Worm (Caenorhabditis elegans) whole organism, L2 larva: ENCODE results near the gene sumv-1.

Experiments
- C34F6.9 ChIP-seq: fragments of 150-350 bp; optimal IDR thresholded peaks from 2 replicates; lab custom pipeline; 2014; ENCODE audit warnings: missing biosample characterization, missing genetic modification characterization
- F13H6.1 ChIP-seq: sonication (generic microtip); optimal IDR thresholded peaks from 2 replicates; lab custom pipeline; 2016; ENCODE audit warnings: missing genetic modification characterization, missing compliant biosample characterization
- R02D3.7 ChIP-seq: fragments of 150-350 bp; optimal IDR thresholded peaks from 2 replicates; lab custom pipeline; 2014; ENCODE audit warnings: missing biosample characterization, missing genetic modification characterization
- ZK546.5 ChIP-seq: sonication (generic microtip); optimal IDR thresholded peaks from 2 replicates; lab custom pipeline; 2017; ENCODE audit warnings: missing biosample characterization, missing genetic modification characterization
- ama-1 ChIP-seq: fragments of 150-350 bp; optimal IDR thresholded peaks from 2 replicates; lab custom pipeline; 2018; ENCODE audit warnings: inconsistent platforms
- blmp-1 ChIP-seq: sonication (generic microtip); optimal IDR thresholded peaks from 2 replicates; lab custom pipeline; 2017; ENCODE audit warnings: missing genetic modification characterization, mild to moderate bottlenecking, missing compliant biosample characterization, antibody characterized with exemption, moderate library complexity; ENCODE audit not compliant: insufficient read depth
- ceh-16 ChIP-seq: fragments of 150-350 bp; optimal IDR thresholded peaks from 2 replicates; lab custom pipeline; 2014; ENCODE audit warnings: missing biosample characterization, missing genetic modification characterization
- crh-2 ChIP-seq: sonication (generic microtip); optimal IDR thresholded peaks from 2 replicates; lab custom pipeline; 2017; ENCODE audit warnings: missing biosample characterization, missing genetic modification characterization
- egl-27 ChIP-seq: sonication (generic microtip); optimal IDR thresholded peaks from 3 replicates; lab custom pipeline; 2017; ENCODE audit warnings: missing biosample characterization, missing genetic modification reagents, missing genetic modification characterization
- fos-1 ChIP-seq: fragments of 150-350 bp; optimal IDR thresholded peaks from 2 replicates; lab custom pipeline; 2014; ENCODE audit warnings: missing biosample characterization, missing genetic modification characterization
- gmeb-1 ChIP-seq: fragments of 150-350 bp; optimal IDR thresholded peaks from 2 replicates; lab custom pipeline; 2014; ENCODE audit warnings: missing biosample characterization, missing genetic modification characterization
- lin-11 ChIP-seq: fragments of 150-350 bp; sonication (generic microtip); optimal IDR thresholded peaks from 2 replicates; lab custom pipeline; 2014; ENCODE audit warnings: missing biosample characterization, missing genetic modification characterization, inconsistent platforms, mixed read lengths
- lin-13 ChIP-seq: fragments of 150-350 bp; optimal IDR thresholded peaks from 2 replicates; lab custom pipeline; 2014; ENCODE audit warnings: missing biosample characterization, missing genetic modification reagents, missing genetic modification characterization
- lin-39 ChIP-seq: fragments of 150-350 bp; optimal IDR thresholded peaks from 2 replicates; lab custom pipeline; 2014; ENCODE audit warnings: missing biosample characterization, missing genetic modification reagents, missing genetic modification characterization
- lsy-2 ChIP-seq, 2 experiments: fragments of 150-350 bp in 1 of 2; sonication (generic microtip) in 1 of 2; optimal IDR thresholded peaks; 2 replicates each; lab custom pipeline; 2014 to 2017; ENCODE audit warnings: missing biosample characterization in 2 of 2, missing genetic modification characterization in 2 of 2
- mab-5 ChIP-seq: fragments of 150-350 bp; optimal IDR thresholded peaks from 2 replicates; lab custom pipeline; 2014; ENCODE audit warnings: missing biosample characterization, missing genetic modification characterization
- mbf-1 ChIP-seq: sonication (generic microtip); optimal IDR thresholded peaks from 2 replicates; lab custom pipeline; 2017; ENCODE audit warnings: missing biosample characterization, missing genetic modification characterization
- nhr-10 ChIP-seq: sonication (generic microtip); optimal IDR thresholded peaks from 2 replicates; lab custom pipeline; 2017; ENCODE audit warnings: missing biosample characterization, missing genetic modification characterization
- nhr-11 ChIP-seq: fragments of 150-350 bp; optimal IDR thresholded peaks from 2 replicates; lab custom pipeline; 2014; ENCODE audit warnings: missing biosample characterization, missing genetic modification characterization
- nhr-129 ChIP-seq: fragments of 150-350 bp; optimal IDR thresholded peaks from 2 replicates; lab custom pipeline; 2014; ENCODE audit warnings: missing biosample characterization, missing genetic modification characterization
- nhr-21 ChIP-seq: fragments of 150-350 bp; optimal IDR thresholded peaks from 2 replicates; lab custom pipeline; 2014; ENCODE audit warnings: missing biosample characterization, missing genetic modification characterization
- nhr-23 ChIP-seq: fragments of 150-350 bp; optimal IDR thresholded peaks from 2 replicates; lab custom pipeline; 2014; ENCODE audit warnings: missing biosample characterization, missing genetic modification reagents, missing genetic modification characterization
- nhr-237 ChIP-seq: fragments of 150-350 bp; optimal IDR thresholded peaks from 2 replicates; lab custom pipeline; 2014; ENCODE audit warnings: missing biosample characterization, missing genetic modification characterization
- nhr-25 ChIP-seq: fragments of 150-350 bp; sonication (generic microtip); optimal IDR thresholded peaks from 3 replicates; lab custom pipeline; 2014; ENCODE audit warnings: missing biosample characterization, missing genetic modification characterization
- nhr-6 ChIP-seq: fragments of 150-350 bp; optimal IDR thresholded peaks from 2 replicates; lab custom pipeline; 2014; ENCODE audit warnings: missing biosample characterization, missing genetic modification characterization
- nhr-77 ChIP-seq: fragments of 150-350 bp; optimal IDR thresholded peaks from 2 replicates; lab custom pipeline; 2014; ENCODE audit warnings: missing biosample characterization, missing genetic modification characterization
- skn-1 ChIP-seq: sonication (generic microtip); optimal IDR thresholded peaks from 2 replicates; lab custom pipeline; 2017; ENCODE audit warnings: missing biosample characterization, missing genetic modification characterization
- sma-3 ChIP-seq: sonication (generic microtip); optimal IDR thresholded peaks from 2 replicates; lab custom pipeline; 2016; ENCODE audit warnings: missing genetic modification reagents, missing genetic modification characterization, missing compliant biosample characterization
- sma-9 ChIP-seq, 2 experiments: fragments of 150-350 bp in 1 of 2; sonication (generic microtip) in 1 of 2; optimal IDR thresholded peaks; 2 replicates each; lab custom pipeline; 2014 to 2016; ENCODE audit warnings: missing genetic modification characterization in 2 of 2, mild to moderate bottlenecking in 1 of 2, missing biosample characterization in 1 of 2, missing compliant biosample characterization in 1 of 2, missing genetic modification reagents in 1 of 2, moderate library complexity in 1 of 2
- snpc-4 ChIP-seq: fragments of 150-350 bp; optimal IDR thresholded peaks from 2 replicates; lab custom pipeline; 2014; ENCODE audit warnings: missing biosample characterization, missing genetic modification characterization
- unc-55 ChIP-seq: fragments of 150-350 bp; sonication (generic microtip); optimal IDR thresholded peaks from 3 replicates; lab custom pipeline; 2014; ENCODE audit warnings: missing biosample characterization, missing genetic modification reagents, missing genetic modification characterization
- unc-62 ChIP-seq: fragments of 150-350 bp; optimal IDR thresholded peaks from 2 replicates; lab custom pipeline; 2014; ENCODE audit warnings: missing biosample characterization, missing genetic modification reagents, missing genetic modification characterization
- ztf-4 ChIP-seq: fragments of 150-350 bp; optimal IDR thresholded peaks from 2 replicates; lab custom pipeline; 2014; ENCODE audit warnings: missing biosample characterization, missing genetic modification characterization

Gene sumv-1

ce11 chrIII:5208992-5209391, 45.0 kb downstream of the sumv-1 start, which contains the start of gene syx-16:
Gene syx-16 (minus strand): TSS chrIII:5209109.
- TF ChIP-seq nhr-11 (tag; lab: Kevin White, UChicago) = no peak
- TF ChIP-seq lsy-2 (tag; optimal IDR thresholded peaks at IDR 0.05; lab: Kevin White, UChicago) = peak in 1 of 2 experiments; percentile 8
- no peak for TF ChIP-seq snpc-4 (tag; lab: Kevin White, UChicago)
- TF ChIP-seq, all 48 proteins: peak for 1

ce11 chrIII:5206861-5207414, 47.0 kb downstream of the sumv-1 start, which contains the start of gene morc-1:
Gene morc-1 (minus strand): TSS chrIII:5206911.
- no peak for TF ChIP-seq nhr-6 (tag; lab: Kevin White, UChicago)
- no peak for TF ChIP-seq nhr-25 (tag; lab: Kevin White, UChicago)
- TF ChIP-seq lin-11 (tag; lab: Kevin White, UChicago) = no peak
- TF ChIP-seq lsy-2 (tag; optimal IDR thresholded peaks at IDR 0.05; lab: Kevin White, UChicago) = no peak
- no peak for TF ChIP-seq nhr-77
- no peak for TF ChIP-seq ama-1 (lab: Kevin White, UChicago)
- no peak for TF ChIP-seq nhr-237 (tag; lab: Kevin White, UChicago)
- TF ChIP-seq unc-62 (GFP tag; lab: Kevin White, UChicago) = no peak

- TF ChIP-seq skn-1 (tag; lab: Kevin White, UChicago) = no peak
- TF ChIP-seq sma-3 = no peak
- no peak for TF ChIP-seq nhr-129 (tag; lab: Kevin White, UChicago)
- no peak for TF ChIP-seq lsy-2 (tag; optimal IDR thresholded peaks at IDR 0.05; lab: Kevin White, UChicago)
- TF ChIP-seq lin-11 (tag; lab: Kevin White, UChicago) = no peak
- no peak for TF ChIP-seq blmp-1 (tag; lab: Kevin White, UChicago)
- TF ChIP-seq snpc-4 (tag; lab: Kevin White, UChicago) = no peak
- TF ChIP-seq mab-5 (tag; lab: Kevin White, UChicago) = no peak
Measured at ce11 chrIII:5203310-5203709, 50.7 kb downstream of the sumv-1 start.

- TF ChIP-seq egl-27 = peak; percentile 51
- TF ChIP-seq ZK546.5 (tag; lab: Kevin White, UChicago) = no peak
- TF ChIP-seq unc-55 (GFP tag; lab: Kevin White, UChicago) = peak; percentile 45
- no peak for TF ChIP-seq ceh-16 (tag; lab: Kevin White, UChicago)
- no peak for TF ChIP-seq skn-1 (tag; lab: Kevin White, UChicago)
- peak; percentile 85 for TF ChIP-seq fos-1 (tag; lab: Kevin White, UChicago)
- TF ChIP-seq nhr-10 = no peak
- no peak for TF ChIP-seq R02D3.7 (tag; lab: Kevin White, UChicago)
- TF ChIP-seq ztf-4 (tag; lab: Kevin White, UChicago) = peak; percentile 51
- peak; percentile 55 for TF ChIP-seq nhr-21 (tag; lab: Kevin White, UChicago)
- TF ChIP-seq snpc-4 (tag; lab: Kevin White, UChicago) = no peak
- peak; percentile 92 for TF ChIP-seq nhr-25 (tag; lab: Kevin White, UChicago)
- TF ChIP-seq sma-3 = peak; percentile 63
- TF ChIP-seq sma-9 (GFP tag; optimal IDR thresholded peaks at IDR 0.05; lab: Kevin White, UChicago) = peak; percentile 80
- TF ChIP-seq sma-9 (tag; optimal IDR thresholded peaks at IDR 0.05; lab: Kevin White, UChicago) = no peak
- TF ChIP-seq ama-1 (lab: Kevin White, UChicago) = no peak
- peak; percentile 55 for TF ChIP-seq lin-13 (GFP tag; lab: Kevin White, UChicago)
- peak; percentile 71 for TF ChIP-seq nhr-6 (tag; lab: Kevin White, UChicago)
- TF ChIP-seq blmp-1 (tag; lab: Kevin White, UChicago) = peak; percentile 70
- peak; percentile 7 to 51 for TF ChIP-seq lsy-2 (tag; optimal IDR thresholded peaks at IDR 0.05; lab: Kevin White, UChicago)
- peak; percentile 74 for TF ChIP-seq C34F6.9
- peak; percentile 54 for TF ChIP-seq F13H6.1 (tag; lab: Kevin White, UChicago)
- TF ChIP-seq nhr-23 = no peak
- no peak for TF ChIP-seq lin-39 (tag; lab: Kevin White, UChicago)
- no peak for TF ChIP-seq mbf-1
- TF ChIP-seq crh-2 = peak; percentile 86
- TF ChIP-seq nhr-77 = no peak
- peak; percentile 80 for TF ChIP-seq nhr-129 (tag; lab: Kevin White, UChicago)
- peak; percentile 54 for TF ChIP-seq gmeb-1 (tag; lab: Kevin White, UChicago)
Measured at ce11 chrIII:5202641-5203040, 51.3 kb downstream of the sumv-1 start.

- peak; percentile 97 for TF ChIP-seq fos-1 (tag; lab: Kevin White, UChicago)
- TF ChIP-seq F13H6.1 (tag; lab: Kevin White, UChicago) = peak; percentile 1
- TF ChIP-seq nhr-129 (tag; lab: Kevin White, UChicago) = peak; percentile 30
- TF ChIP-seq nhr-25 (tag; lab: Kevin White, UChicago) = peak; percentile 53
- no peak for TF ChIP-seq nhr-23
- peak; percentile 14 for TF ChIP-seq C34F6.9
- TF ChIP-seq lsy-2 (tag; optimal IDR thresholded peaks at IDR 0.05; lab: Kevin White, UChicago) = peak in 1 of 2 experiments; percentile 28
- TF ChIP-seq skn-1 (tag; lab: Kevin White, UChicago) = no peak
- peak; percentile 69 for TF ChIP-seq sma-9 (GFP tag; optimal IDR thresholded peaks at IDR 0.05; lab: Kevin White, UChicago)
- no peak for TF ChIP-seq sma-9 (tag; optimal IDR thresholded peaks at IDR 0.05; lab: Kevin White, UChicago)
- peak; percentile 25 for TF ChIP-seq nhr-21 (tag; lab: Kevin White, UChicago)
- TF ChIP-seq sma-3 = peak; percentile 44
- peak; percentile 88 for TF ChIP-seq crh-2
- no peak for TF ChIP-seq lin-13 (GFP tag; lab: Kevin White, UChicago)
- TF ChIP-seq gmeb-1 (tag; lab: Kevin White, UChicago) = peak; percentile 58
Measured at ce11 chrIII:5201267-5201666, 52.7 kb downstream of the sumv-1 start.
